Fruit fly (Drosophila melanogaster): ENCODE measurements around the gene Vti1a.

Vti1a gene

DNA sequence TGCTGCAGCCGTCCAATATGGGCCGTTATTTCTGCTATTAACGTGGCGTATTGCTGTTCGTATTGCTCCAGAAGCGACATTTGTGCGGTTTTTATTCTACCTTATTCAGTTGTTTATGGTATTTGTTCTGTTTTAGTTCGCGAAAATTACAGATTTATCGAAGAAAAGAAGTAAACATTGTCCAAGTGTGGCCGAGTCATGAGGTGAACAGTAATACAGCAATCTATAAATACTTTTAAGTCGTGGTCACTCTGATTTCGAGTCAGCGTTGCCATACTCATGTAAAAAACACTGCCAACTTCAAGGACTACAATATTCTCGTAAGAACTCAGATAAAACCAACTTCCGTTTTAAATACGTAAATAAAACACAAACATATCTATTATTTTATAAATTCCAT lies at the start of gene Vti1a:
Gene Vti1a (minus strand): TSS at position 221 of the 400 bp plus-strand sequence.
- TF ChIP-seq fd96Ca (GFP tag; IDR thresholded peaks at IDR 0.05), result no peak
- TF ChIP-seq Pif1A (GFP tag; optimal IDR thresholded peaks at IDR 0.05), result no peak
- TF ChIP-seq CG12605 (GFP tag; IDR thresholded peaks at IDR 0.05), result no peak
- TF ChIP-seq CG4496 (GFP tag; IDR thresholded peaks at IDR 0.05), result no peak
- peak; percentile 12 for TF ChIP-seq Snoo (tag; optimal IDR thresholded peaks at IDR 0.05)
- no peak for TF ChIP-seq CG17806 (tag; optimal IDR thresholded peaks at IDR 0.05)
- TF ChIP-seq EcR (GFP tag; optimal IDR thresholded peaks at IDR 0.05), result no peak

DNA sequence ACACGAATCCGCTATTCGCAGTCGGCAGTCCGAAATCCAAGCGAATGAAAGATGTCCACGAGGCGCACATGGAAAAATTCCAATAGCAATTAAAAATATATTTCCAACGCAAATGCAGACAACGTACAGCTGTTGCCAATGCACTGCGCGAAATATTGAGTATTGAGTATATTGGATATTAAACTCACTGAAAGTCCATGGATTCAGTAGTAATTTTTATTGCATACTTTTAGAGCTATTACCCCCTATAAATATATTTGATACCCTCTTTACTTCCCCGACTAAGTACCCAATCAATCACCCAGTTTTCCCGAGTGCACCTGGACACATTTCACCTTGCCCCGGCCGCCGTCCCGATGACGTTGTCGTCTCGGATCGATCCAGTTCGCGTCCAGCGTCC lies 49.0 kb upstream of the Vti1a start:
- TF ChIP-seq CG14655 (GFP tag; optimal IDR thresholded peaks at IDR 0.05), result peak; percentile 88
- peak; percentile 88 for TF ChIP-seq CG8301 (tag; optimal IDR thresholded peaks at IDR 0.05)
- peak; percentile 38 for TF ChIP-seq CG8159 (tag; optimal IDR thresholded peaks at IDR 0.05)
- peak; percentile 34 for TF ChIP-seq CG9948 (tag; optimal IDR thresholded peaks at IDR 0.05)
- TF ChIP-seq CG12605 (GFP tag; IDR thresholded peaks at IDR 0.05), result peak; percentile 70
- no peak for TF ChIP-seq Snoo (tag; optimal IDR thresholded peaks at IDR 0.05)
- TF ChIP-seq Pif1A (GFP tag; optimal IDR thresholded peaks at IDR 0.05), result peak; percentile 61
- no peak for TF ChIP-seq CG34367 (tag; optimal IDR thresholded peaks at IDR 0.05)
- peak; percentile 41 for TF ChIP-seq CG17806 (tag; optimal IDR thresholded peaks at IDR 0.05)
- TF ChIP-seq CG15710 (tag; optimal IDR thresholded peaks at IDR 0.05), result peak; percentile 9
- TF ChIP-seq CG4496 (GFP tag; IDR thresholded peaks at IDR 0.05), result peak; percentile 80
- peak; percentile 53; the same call in 1 of the 2 replicates for TF ChIP-seq rn (GFP tag; IDR thresholded peaks at IDR 0.05)
- TF ChIP-seq D1 (tag; optimal IDR thresholded peaks at IDR 0.05), result no peak
- TF ChIP-seq CG10348 (GFP tag; IDR thresholded peaks at IDR 0.05), result no peak
- TF ChIP-seq Pif1B (GFP tag; optimal IDR thresholded peaks at IDR 0.05), result no peak
- no peak for TF ChIP-seq EcR (GFP tag; optimal IDR thresholded peaks at IDR 0.05)
- peak; percentile 88 for TF ChIP-seq Ets98B (GFP tag; IDR thresholded peaks at IDR 0.05)
- no peak for TF ChIP-seq CG13204 (GFP tag; optimal IDR thresholded peaks at IDR 0.05)
- TF ChIP-seq gl (tag; optimal IDR thresholded peaks at IDR 0.05), result no peak
- TF ChIP-seq fd96Ca (GFP tag; IDR thresholded peaks at IDR 0.05), result peak; percentile 90
- TF ChIP-seq CG32121 (GFP tag; IDR thresholded peaks at IDR 0.05), result peak; percentile 84

DNA sequence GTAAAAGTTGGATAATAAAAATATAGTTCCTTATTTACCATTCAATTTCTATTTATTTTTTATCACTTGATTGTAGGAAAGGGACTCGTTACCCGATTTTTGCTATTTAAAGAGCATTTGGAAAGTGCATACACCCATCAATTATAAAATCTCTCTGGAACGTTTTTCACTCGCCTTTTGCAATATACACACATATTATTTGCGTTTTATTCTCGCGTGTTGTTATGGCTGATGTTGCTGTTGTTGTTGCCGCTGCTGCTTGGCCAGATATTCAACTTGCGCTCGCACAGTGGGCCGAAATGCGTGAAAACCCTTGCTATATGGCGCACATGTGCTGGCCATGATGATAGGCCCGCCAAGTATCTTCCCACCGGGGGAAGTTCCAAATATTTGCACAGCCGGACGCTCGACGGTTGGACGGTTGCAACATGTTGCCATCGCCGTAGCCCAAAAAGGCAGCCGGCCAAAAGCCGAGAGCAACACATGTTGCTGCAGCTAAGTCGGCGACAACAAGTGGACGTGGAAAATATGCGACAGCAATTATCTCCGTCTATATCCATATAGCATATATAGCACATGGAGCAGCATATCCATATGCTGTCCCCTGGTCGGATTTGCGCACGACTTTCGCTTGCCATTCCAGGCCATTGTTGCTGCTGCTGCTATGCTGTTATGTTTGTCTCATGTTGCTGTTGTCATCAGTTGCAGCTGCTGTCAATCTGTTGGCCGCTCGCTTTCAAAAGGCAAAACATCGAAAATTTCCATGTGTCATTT lies 46.8 kb upstream of the Vti1a start:
- TF ChIP-seq CG32121 (GFP tag; IDR thresholded peaks at IDR 0.05) (peak; percentile 22; the same call in 1 of the 2 replicates), Pif1A (GFP tag; optimal IDR thresholded peaks at IDR 0.05) (no peak), D1 (tag; optimal IDR thresholded peaks at IDR 0.05) (no peak), CG4496 (GFP tag; IDR thresholded peaks at IDR 0.05) (0 out of 3 replicates have a peak, but pooled peaks have one; percentile 5), rn (GFP tag; IDR thresholded peaks at IDR 0.05) (no peak), EcR (GFP tag; optimal IDR thresholded peaks at IDR 0.05) (peak; percentile 61), Ets98B (GFP tag; IDR thresholded peaks at IDR 0.05) (no peak), CG13204 (GFP tag; optimal IDR thresholded peaks at IDR 0.05) (peak; percentile 29), CG15710 (tag; optimal IDR thresholded peaks at IDR 0.05) (no peak), CG14655 (GFP tag; optimal IDR thresholded peaks at IDR 0.05) (peak; percentile 46), CG9948 (tag; optimal IDR thresholded peaks at IDR 0.05) (peak; percentile 9), CG8301 (tag; optimal IDR thresholded peaks at IDR 0.05) (peak; percentile 1), fd96Ca (GFP tag; IDR thresholded peaks at IDR 0.05) (peak; percentile 50; the same call in 2 of the 3 replicates), CG8159 (tag; optimal IDR thresholded peaks at IDR 0.05) (peak; percentile 29), CG10348 (GFP tag; IDR thresholded peaks at IDR 0.05) (no peak), Pif1B (GFP tag; optimal IDR thresholded peaks at IDR 0.05) (no peak)

DNA sequence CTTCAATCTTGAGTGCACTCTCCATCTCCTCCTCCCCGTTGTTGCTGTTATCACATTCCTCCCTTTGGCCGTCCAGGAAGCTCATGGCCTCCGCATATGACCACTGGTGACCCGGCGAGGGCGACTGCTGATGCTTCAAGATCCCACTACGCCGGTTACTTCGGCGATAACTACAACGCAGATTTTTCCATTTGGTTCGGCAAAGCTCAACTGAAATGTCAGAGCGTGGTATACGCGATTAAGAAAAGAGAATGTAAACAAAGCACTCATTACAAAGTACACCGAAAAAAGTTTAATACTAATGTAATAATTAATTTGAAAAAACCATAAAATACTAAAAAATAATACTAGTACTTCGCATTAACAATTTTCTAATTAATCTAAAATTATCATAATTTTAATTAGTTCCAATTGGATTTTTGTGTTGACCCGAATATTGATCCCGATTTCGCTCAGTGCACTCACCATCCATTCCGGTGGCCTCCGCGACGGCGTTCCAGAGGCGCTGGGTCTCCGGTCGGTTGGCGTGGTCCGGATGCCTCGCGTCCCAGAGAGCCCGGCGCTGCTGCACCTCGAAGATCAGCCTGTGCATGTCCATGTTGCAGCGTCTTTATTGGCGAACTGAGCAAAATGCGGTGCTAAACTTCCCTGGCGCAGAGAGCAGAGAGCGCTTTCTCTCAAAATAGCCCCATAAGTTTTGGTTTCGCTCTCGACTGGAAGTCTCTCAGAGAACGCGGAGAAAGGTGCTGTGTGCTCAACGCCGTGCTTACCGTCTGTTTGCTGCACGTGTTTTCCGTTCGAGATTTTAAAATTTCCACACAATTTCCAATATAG lies 46.0 kb upstream of the Vti1a start:
- TF ChIP-seq CG9948 (tag; optimal IDR thresholded peaks at IDR 0.05), result peak; percentile 96
- peak; percentile 87 for TF ChIP-seq EcR (GFP tag; optimal IDR thresholded peaks at IDR 0.05)
- peak; percentile 95 for TF ChIP-seq Pif1B (GFP tag; optimal IDR thresholded peaks at IDR 0.05)
- TF ChIP-seq CG14655 (GFP tag; optimal IDR thresholded peaks at IDR 0.05), result peak; percentile 95
- TF ChIP-seq CG15710 (tag; optimal IDR thresholded peaks at IDR 0.05), result peak; percentile 98
- TF ChIP-seq CG34367 (tag; optimal IDR thresholded peaks at IDR 0.05), result peak; percentile 94
- TF ChIP-seq CG8301 (tag; optimal IDR thresholded peaks at IDR 0.05), result peak; percentile 94
- peak; percentile 93 for TF ChIP-seq rn (GFP tag; IDR thresholded peaks at IDR 0.05)
- peak; percentile 94 for TF ChIP-seq Ets98B (GFP tag; IDR thresholded peaks at IDR 0.05)
- peak; percentile 95 for TF ChIP-seq CG4496 (GFP tag; IDR thresholded peaks at IDR 0.05)
- TF ChIP-seq Snoo (tag; optimal IDR thresholded peaks at IDR 0.05), result peak; percentile 96
- peak; percentile 92 for TF ChIP-seq fd96Ca (GFP tag; IDR thresholded peaks at IDR 0.05)
- TF ChIP-seq Pif1A (GFP tag; optimal IDR thresholded peaks at IDR 0.05), result peak; percentile 95
- peak; percentile 93 for TF ChIP-seq D1 (tag; optimal IDR thresholded peaks at IDR 0.05)
- peak; percentile 75 for TF ChIP-seq CG10348 (GFP tag; IDR thresholded peaks at IDR 0.05)
- peak; percentile 94 for TF ChIP-seq CG13204 (GFP tag; optimal IDR thresholded peaks at IDR 0.05)
- TF ChIP-seq CG12605 (GFP tag; IDR thresholded peaks at IDR 0.05), result peak; percentile 95
- peak; percentile 98 for TF ChIP-seq CG8159 (tag; optimal IDR thresholded peaks at IDR 0.05)
- peak; percentile 97 for TF ChIP-seq CG17806 (tag; optimal IDR thresholded peaks at IDR 0.05)
- peak; percentile 96 for TF ChIP-seq CG32121 (GFP tag; IDR thresholded peaks at IDR 0.05)
- peak; percentile 85 for TF ChIP-seq gl (tag; optimal IDR thresholded peaks at IDR 0.05)
